Worm (Caenorhabditis elegans) whole organism, L3 larva: ENCODE measurements around the gene mua-3.

Experiments
- egl-27 ChIP-seq: sonication (generic microtip); optimal IDR thresholded peaks from 4 replicates; lab custom pipeline; 2017; ENCODE audit warnings: missing biosample characterization, missing genetic modification reagents, missing genetic modification characterization
- elt-3 ChIP-seq, 3 experiments: fragments of 150-350 bp in 1 of 3; sonication (generic microtip) in 2 of 3; optimal IDR thresholded peaks; 2 replicates in 2 of 3; 4 replicates in 1 of 3; lab custom pipeline; 2014 to 2017; ENCODE audit warnings: missing biosample characterization in 3 of 3, missing genetic modification characterization in 3 of 3
- fkh-10 ChIP-seq: sonication (generic microtip); optimal IDR thresholded peaks from 2 replicates; lab custom pipeline; 2017; ENCODE audit warnings: missing biosample characterization, missing genetic modification reagents, missing genetic modification characterization
- nhr-11 ChIP-seq: fragments of 150-350 bp; optimal IDR thresholded peaks from 2 replicates; lab custom pipeline; 2014; ENCODE audit warnings: missing biosample characterization, missing genetic modification characterization
- nhr-28 ChIP-seq: fragments of 150-350 bp; optimal IDR thresholded peaks from 2 replicates; lab custom pipeline; 2014; ENCODE audit warnings: missing biosample characterization, missing genetic modification characterization
- nhr-77 ChIP-seq: fragments of 150-350 bp; optimal IDR thresholded peaks from 2 replicates; lab custom pipeline; 2014; ENCODE audit warnings: missing biosample characterization, missing genetic modification characterization
- skn-1 ChIP-seq: fragments of 150-350 bp; optimal IDR thresholded peaks from 2 replicates; lab custom pipeline; 2014; ENCODE audit warnings: missing biosample characterization, missing genetic modification characterization
- snpc-4 ChIP-seq: fragments of 150-350 bp; optimal IDR thresholded peaks from 2 replicates; lab custom pipeline; 2014; ENCODE audit warnings: missing biosample characterization, missing genetic modification characterization

DNA sequence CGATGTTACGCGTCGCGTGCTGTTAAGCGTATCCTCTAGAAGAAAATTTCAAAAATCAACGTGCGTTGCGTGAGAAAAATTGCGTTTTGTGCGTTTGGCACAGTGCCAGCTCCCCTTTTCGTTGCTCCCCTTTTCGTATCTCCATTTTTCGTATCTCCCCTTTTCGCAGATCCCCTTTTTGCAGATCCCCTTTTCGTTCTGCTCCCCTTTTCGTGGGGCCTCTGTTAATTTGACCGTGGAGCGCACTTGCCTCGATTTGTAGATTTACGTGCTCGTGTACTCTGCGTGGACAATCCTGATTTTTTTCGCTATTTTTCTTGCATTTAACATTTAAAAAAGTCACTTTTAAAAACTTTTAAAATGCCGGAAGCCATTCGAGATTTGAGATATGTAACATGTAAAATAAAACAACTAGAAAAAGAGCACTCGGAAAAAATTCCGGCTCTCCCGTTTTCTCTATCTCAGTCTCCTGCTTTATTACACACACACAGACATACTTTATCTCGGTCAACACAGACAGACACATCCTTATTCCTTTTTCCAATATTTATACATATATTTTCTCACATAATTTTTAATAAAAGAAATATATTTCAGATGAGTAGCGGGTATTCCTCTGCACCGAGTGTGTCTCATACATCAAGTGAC, 36.8 kb upstream of the mua-3 start, which contains the start of gene ttll-4:
- TF ChIP-seq egl-27 (no peak), nhr-28 (tag; lab: Kevin White, UChicago) (no peak), fkh-10 (GFP tag; lab: Kevin White, UChicago) (no peak), nhr-11 (no peak), elt-3 (tag; optimal IDR thresholded peaks at IDR 0.05; lab: Kevin White, UChicago) (no peak), nhr-77 (tag; lab: Kevin White, UChicago) (no peak), snpc-4 (no peak), skn-1 (tag; lab: Kevin White, UChicago) (no peak)
